Worm (Caenorhabditis elegans): ENCODE results near the gene B0252.3.

B0252.3 gene

DNA sequence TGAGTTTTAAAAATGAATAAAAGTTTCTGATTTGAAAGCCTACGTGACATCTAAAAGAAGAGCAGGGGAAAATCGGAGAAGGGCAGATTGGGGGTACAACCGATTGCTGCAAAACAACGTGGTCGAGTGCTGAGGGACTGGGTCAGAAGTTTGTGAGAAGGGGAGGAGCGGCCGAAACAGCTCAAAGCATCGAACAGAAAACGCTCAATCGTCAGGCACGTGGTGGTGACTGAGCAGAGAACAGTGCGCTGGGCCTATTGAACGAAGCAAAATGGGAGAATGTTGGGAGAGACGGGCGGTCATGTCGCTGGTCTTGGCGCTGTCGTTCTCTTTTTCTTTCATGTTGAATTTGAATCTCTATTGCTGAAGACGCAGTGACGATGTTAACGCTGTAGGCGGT is 16.4 kb downstream of the B0252.3 start (continued):
- TF ChIP-seq ZK337.2 (GFP tag; IDR thresholded peaks at IDR 0.05) (no peak), lim-7 (GFP tag; IDR thresholded peaks at IDR 0.05) (peak; percentile 58; the same call in 1 of the 2 replicates), dmd-8 (GFP tag; IDR thresholded peaks at IDR 0.05) (0 out of 2 replicates have a peak, but pooled peaks have one; percentile 56), dpl-1 (GFP tag; optimal IDR thresholded peaks at IDR 0.05) (peak; percentile 40), spr-3 (GFP tag; optimal IDR thresholded peaks at IDR 0.05) (peak; percentile 51), dmd-6 (GFP tag; IDR thresholded peaks at IDR 0.05) (peak; percentile 71), Y5F2A.4 (GFP tag; optimal IDR thresholded peaks at IDR 0.05) (no peak), daf-16 (GFP tag; optimal IDR thresholded peaks at IDR 0.05) (peak in 1 of 2 experiments; percentile 17), daf-16 (tag; optimal IDR thresholded peaks at IDR 0.05) (peak; percentile 26), tra-1 (GFP tag; IDR thresholded peaks at IDR 0.05) (0 out of 2 replicates have a peak, but pooled peaks have one; percentile 20), lsy-2 (tag; optimal IDR thresholded peaks at IDR 0.05) (peak in 1 of 2 experiments; percentile 54), php-3 (GFP tag; IDR thresholded peaks at IDR 0.05) (no peak), nhr-6 (tag; optimal IDR thresholded peaks at IDR 0.05) (no peak), mxl-3 (GFP tag; optimal IDR thresholded peaks at IDR 0.05) (peak; percentile 88), lin-13 (GFP tag; optimal IDR thresholded peaks at IDR 0.05) (peak; percentile 56), mep-1 (tag; optimal IDR thresholded peaks at IDR 0.05) (peak; percentile 80)

DNA sequence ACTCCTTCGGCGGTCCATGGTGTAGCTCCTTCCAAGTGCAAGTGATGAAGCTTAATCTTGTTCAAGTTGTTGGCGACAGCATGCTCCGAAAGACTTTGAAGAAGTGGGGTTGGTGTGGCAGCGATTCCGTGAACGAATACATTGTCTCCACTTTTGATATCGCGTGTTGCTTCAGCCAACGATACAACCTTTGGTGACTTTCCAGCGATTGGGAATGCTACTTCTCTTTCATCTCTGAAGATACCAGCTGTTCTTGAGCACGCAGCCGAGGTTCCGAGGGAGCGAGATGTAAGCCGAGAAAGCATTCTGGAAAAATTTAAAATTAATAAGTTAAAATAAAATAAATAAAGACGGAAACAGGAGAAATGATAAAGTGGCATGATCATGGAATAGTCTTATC is 17.5 kb downstream of the B0252.3 start, which contains the start of gene acer-1:
Gene acer-1, minus strand, starts transcription at position 306 of the 400 bp plus-strand sequence.
- TF ChIP-seq dmd-8 (GFP tag; IDR thresholded peaks at IDR 0.05) (no peak), dmd-9 (GFP tag; IDR thresholded peaks at IDR 0.05) (no peak), lin-38 (GFP tag; IDR thresholded peaks at IDR 0.05) (no peak), nhr-25 (tag; optimal IDR thresholded peaks at IDR 0.05; ENCODE audit: borderline replicate concordance, insufficient read depth) (no peak), F10B5.3 (tag; optimal IDR thresholded peaks at IDR 0.05) (no peak), pha-4 (GFP tag; IDR thresholded peaks at IDR 0.05) (no peak), pha-4 (tag; optimal IDR thresholded peaks at IDR 0.05) (no peak), ces-1 (GFP tag; optimal IDR thresholded peaks at IDR 0.05) (no peak), Y75B8A.6 (GFP tag; IDR thresholded peaks at IDR 0.05) (0 out of 2 replicates have a peak, but pooled peaks have one; percentile 6), php-3 (GFP tag; IDR thresholded peaks at IDR 0.05) (no peak), sdz-12 (GFP tag; optimal IDR thresholded peaks at IDR 0.05) (peak; percentile 79), zip-2 (tag; optimal IDR thresholded peaks at IDR 0.05) (no peak), unc-62 (GFP tag; optimal IDR thresholded peaks at IDR 0.05 in 1 of 2) (peak in 1 of 2 experiments; percentile 29), unc-62 (tag; optimal IDR thresholded peaks at IDR 0.05) (no peak), madf-9 (GFP tag; conservative IDR thresholded peaks at IDR 0.05) (peak; percentile 22; the same call in 1 of the 2 replicates), arid-1 (GFP tag; conservative IDR thresholded peaks at IDR 0.05) (no peak), nhr-42 (GFP tag; IDR thresholded peaks at IDR 0.05) (no peak), nhr-77 (tag; optimal IDR thresholded peaks at IDR 0.05) (no peak), hlh-11 (tag; optimal IDR thresholded peaks at IDR 0.05) (peak; percentile 18), F37D6.2 (tag; optimal IDR thresholded peaks at IDR 0.05) (no peak), madf-5 (GFP tag; IDR thresholded peaks at IDR 0.05) (no peak), Y105C5A.15 (GFP tag; IDR thresholded peaks at IDR 0.05) (0 out of 2 replicates have a peak, but pooled peaks have one; percentile 25), saeg-2 (GFP tag; IDR thresholded peaks at IDR 0.05) (0 out of 2 replicates have a peak, but pooled peaks have one; percentile 8), unc-39 (tag; optimal IDR thresholded peaks at IDR 0.05) (no peak), ceh-44 (GFP tag; IDR thresholded peaks at IDR 0.05) (no peak), mdt-29 (GFP tag; IDR thresholded peaks at IDR 0.05) (no peak; the same call in 1 of the 2 replicates), snpc-4 (tag; optimal IDR thresholded peaks at IDR 0.05) (no peak), daf-16 (GFP tag; optimal IDR thresholded peaks at IDR 0.05) (no peak), daf-16 (tag; optimal IDR thresholded peaks at IDR 0.05) (no peak), ctbp-1 (GFP tag; IDR thresholded peaks at IDR 0.05) (peak; percentile 33; the same call in 1 of the 2 replicates), Y5F2A.4 (GFP tag; optimal IDR thresholded peaks at IDR 0.05) (no peak), egl-43 (GFP tag; IDR thresholded peaks at IDR 0.05) (0 out of 2 replicates have a peak, but pooled peaks have one; percentile 28), ama-1 (optimal IDR thresholded peaks at IDR 0.05) (peak; percentile 81), daf-19 (GFP tag; conservative IDR thresholded peaks at IDR 0.05) (no peak)
